Fruit fly (Drosophila melanogaster) Kc167 (cell line): ENCODE results near the gene CG9459.

Experiments used
- Sin3A ChIP-seq: fragments of >200 bp; optimal IDR thresholded peaks from 2 replicates; lab custom pipeline; 2018; ENCODE audit warnings: missing external identifiers
- insv ChIP-seq: fragments of >200 bp; optimal IDR thresholded peaks from 3 replicates; lab custom pipeline; 2018; ENCODE audit warnings: missing external identifiers

- TF ChIP-seq Sin3A (lab: Kevin White, UChicago) (no peak), insv (lab: Kevin White, UChicago) (no peak)
Measured at dm6 chr3R:9816879-9817278, 1.3 kb downstream of the CG9459 start, which contains the start of gene CG16904.
